Fruit fly (Drosophila melanogaster): ENCODE measurements around the gene t-cup.
A peak's percentile ranks its signal among the peaks of the same experiment; 100 is the strongest.

The t-cup gene

DNA sequence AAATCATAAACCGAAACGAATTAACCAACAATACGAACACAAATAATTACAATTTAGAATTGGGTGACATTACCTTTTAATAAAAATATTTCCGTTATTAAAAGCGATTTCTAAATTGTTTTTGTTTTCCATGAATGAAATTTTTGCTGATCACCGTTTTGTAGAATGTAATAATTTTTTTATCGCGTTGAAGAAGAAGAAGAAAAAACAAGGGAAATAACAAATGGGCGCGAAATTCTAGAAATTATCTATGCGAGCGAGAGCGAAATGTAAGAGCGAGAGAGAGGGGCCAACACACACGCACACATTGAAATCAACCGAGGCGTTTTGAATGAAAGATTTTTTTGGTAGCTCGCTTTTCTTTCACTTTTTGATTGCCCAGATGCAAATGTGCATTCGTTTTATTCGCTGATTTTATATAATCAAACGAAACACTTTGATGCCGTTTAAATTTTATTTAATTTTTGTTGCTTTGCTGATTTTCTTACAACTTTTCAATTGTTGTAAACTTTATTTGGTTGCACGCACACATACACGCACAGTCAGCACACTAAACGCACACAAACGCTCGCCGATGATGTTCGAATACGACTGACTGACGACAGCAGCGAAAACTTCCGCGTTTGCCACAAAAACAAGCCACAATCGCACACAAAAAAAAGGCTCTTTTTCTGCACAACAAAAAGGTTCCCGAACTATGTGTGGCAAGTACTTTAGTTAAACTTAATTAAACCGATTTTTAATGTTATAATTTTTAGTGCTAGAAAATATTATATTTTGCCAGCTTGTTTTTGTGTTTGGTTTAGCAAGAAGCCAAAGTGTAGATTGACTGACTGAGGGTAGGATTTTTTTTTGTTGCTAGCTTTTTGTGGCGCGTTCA is 7.1 kb upstream of the t-cup start (continued):
- TF ChIP-seq CG8924 (tag; optimal IDR thresholded peaks at IDR 0.05) (no peak), CG8290 (GFP tag; optimal IDR thresholded peaks at IDR 0.05) (no peak), CG8290 (tag; optimal IDR thresholded peaks at IDR 0.05) (no peak), CG5245 (GFP tag; optimal IDR thresholded peaks at IDR 0.05) (no peak), Dip2 (GFP tag; IDR thresholded peaks at IDR 0.05) (no peak), CG33213 (GFP tag; optimal IDR thresholded peaks at IDR 0.05) (no peak), CG13624 (GFP tag; optimal IDR thresholded peaks at IDR 0.05) (no peak), tup (GFP tag; optimal IDR thresholded peaks at IDR 0.05) (no peak), CG5180 (GFP tag; optimal IDR thresholded peaks at IDR 0.05) (peak; percentile 68), Scr (GFP tag; IDR thresholded peaks at IDR 0.05; ENCODE audit: partially characterized antibody) (no peak), CG13296 (GFP tag; optimal IDR thresholded peaks at IDR 0.05) (no peak), CG7987 (GFP tag; optimal IDR thresholded peaks at IDR 0.05) (no peak), Deaf1 (tag; optimal IDR thresholded peaks at IDR 0.05) (peak; percentile 11), CG6854 (GFP tag; optimal IDR thresholded peaks at IDR 0.05) (no peak), dan (GFP tag; IDR thresholded peaks at IDR 0.05) (no peak), CG14050 (GFP tag; IDR thresholded peaks at IDR 0.05) (no peak), CG11695 (GFP tag; IDR thresholded peaks at IDR 0.05) (no peak), HmgZ (tag; optimal IDR thresholded peaks at IDR 0.05) (no peak), pnt (GFP tag; optimal IDR thresholded peaks at IDR 0.05) (no peak), CG30020 (tag; optimal IDR thresholded peaks at IDR 0.05) (no peak), CG2712 (tag; optimal IDR thresholded peaks at IDR 0.05) (no peak), twi (tag; optimal IDR thresholded peaks at IDR 0.05) (no peak), sima (GFP tag; optimal IDR thresholded peaks at IDR 0.05) (no peak), Dbx (GFP tag; IDR thresholded peaks at IDR 0.05) (no peak), Ptx1 (GFP tag; IDR thresholded peaks at IDR 0.05) (no peak), ci (GFP tag; IDR thresholded peaks at IDR 0.05) (peak; percentile 30; the same call in 1 of the 3 replicates), chif (GFP tag; optimal IDR thresholded peaks at IDR 0.05) (no peak), CG8944 (GFP tag; optimal IDR thresholded peaks at IDR 0.05) (no peak), CG17385 (GFP tag; optimal IDR thresholded peaks at IDR 0.05) (peak; percentile 52), CG16815 (GFP tag; optimal IDR thresholded peaks at IDR 0.05) (no peak), Oaz (GFP tag; IDR thresholded peaks at IDR 0.05) (no peak), Bdp1 (GFP tag; optimal IDR thresholded peaks at IDR 0.05) (no peak), D19A (tag; optimal IDR thresholded peaks at IDR 0.05) (no peak), CG14667 (GFP tag; IDR thresholded peaks at IDR 0.05) (no peak), fru (optimal IDR thresholded peaks at IDR 0.05) (no peak), nom (GFP tag; optimal IDR thresholded peaks at IDR 0.05) (no peak), seq (GFP tag; IDR thresholded peaks at IDR 0.05) (no peak), toy (GFP tag; IDR thresholded peaks at IDR 0.05) (no peak), CG9876 (GFP tag; optimal IDR thresholded peaks at IDR 0.05) (no peak), CG10431 (GFP tag; optimal IDR thresholded peaks at IDR 0.05) (no peak), Drgx (GFP tag; IDR thresholded peaks at IDR 0.05) (peak; percentile 11; the same call in 1 of the 2 replicates), Six4 (GFP tag; optimal IDR thresholded peaks at IDR 0.05) (no peak), cas (GFP tag; IDR thresholded peaks at IDR 0.05) (no peak), CG31224 (GFP tag; IDR thresholded peaks at IDR 0.05) (no peak), CG4730 (GFP tag; IDR thresholded peaks at IDR 0.05) (no peak), CG42726 (GFP tag; IDR thresholded peaks at IDR 0.05; ENCODE audit: partially characterized antibody) (no peak), Med (GFP tag) (peak; percentile 57), CG12071 (GFP tag; optimal IDR thresholded peaks at IDR 0.05) (no peak), zf30C (GFP tag; optimal IDR thresholded peaks at IDR 0.05) (no peak), ato (GFP tag; IDR thresholded peaks at IDR 0.05; ENCODE audit: partially characterized antibody) (no peak; the same call in 1 of the 2 replicates), CG13424 (tag; optimal IDR thresholded peaks at IDR 0.05) (no peak)
